Worm (Caenorhabditis elegans): ENCODE results near the gene clec-164.

The clec-164 gene

DNA sequence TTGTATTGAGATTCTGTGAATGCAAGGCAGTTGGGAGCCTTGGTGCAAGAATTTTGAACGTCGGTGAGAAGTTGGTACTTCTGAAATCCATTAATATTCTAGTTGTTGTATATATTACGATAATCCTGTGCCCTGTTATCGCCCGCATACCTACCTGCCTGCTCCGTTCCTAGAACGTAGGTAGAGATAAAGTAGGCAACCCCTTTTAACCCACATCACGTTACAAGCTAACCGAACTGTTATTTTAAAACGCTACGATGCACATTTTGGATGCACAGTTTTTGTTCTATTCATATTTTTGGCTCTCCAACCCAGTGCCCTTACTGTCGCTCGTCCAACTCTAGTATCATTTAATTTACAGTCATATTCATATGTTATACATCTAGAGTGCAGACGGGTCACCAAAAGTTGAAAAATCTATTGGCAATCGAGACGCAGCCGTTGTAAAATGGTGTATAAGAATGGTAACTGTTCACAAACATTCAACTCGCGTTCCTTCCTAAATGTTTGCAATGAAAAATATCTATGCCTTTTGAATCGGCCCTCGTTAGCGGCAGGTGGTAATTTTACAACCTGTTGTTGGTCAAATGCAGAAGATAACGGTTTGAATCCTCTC lies 38.0 kb downstream of the clec-164 start:
- TF ChIP-seq snpc-4 (tag; optimal IDR thresholded peaks at IDR 0.05) (no peak), nhr-2 (tag; optimal IDR thresholded peaks at IDR 0.05) (no peak), unc-62 (GFP tag; optimal IDR thresholded peaks at IDR 0.05) (no peak), drap-1 (GFP tag; optimal IDR thresholded peaks at IDR 0.05) (no peak), tbx-8 (GFP tag; optimal IDR thresholded peaks at IDR 0.05) (no peak), nhr-237 (tag; optimal IDR thresholded peaks at IDR 0.05) (no peak), pha-4 (tag; optimal IDR thresholded peaks at IDR 0.05) (no peak), mep-1 (tag; optimal IDR thresholded peaks at IDR 0.05) (no peak), sptf-1 (tag; optimal IDR thresholded peaks at IDR 0.05) (no peak), cnd-1 (tag; optimal IDR thresholded peaks at IDR 0.05) (no peak), elt-1 (tag; optimal IDR thresholded peaks at IDR 0.05; ENCODE audit: borderline replicate concordance, insufficient read depth) (no peak), unc-120 (tag; optimal IDR thresholded peaks at IDR 0.05; ENCODE audit: poor library complexity, severe bottlenecking) (no peak), nhr-76 (tag; optimal IDR thresholded peaks at IDR 0.05) (no peak), lin-32 (GFP tag; optimal IDR thresholded peaks at IDR 0.05) (no peak), elt-3 (tag; optimal IDR thresholded peaks at IDR 0.05) (no peak), hlh-1 (tag; optimal IDR thresholded peaks at IDR 0.05) (no peak), mls-2 (tag; optimal IDR thresholded peaks at IDR 0.05) (no peak)

DNA sequence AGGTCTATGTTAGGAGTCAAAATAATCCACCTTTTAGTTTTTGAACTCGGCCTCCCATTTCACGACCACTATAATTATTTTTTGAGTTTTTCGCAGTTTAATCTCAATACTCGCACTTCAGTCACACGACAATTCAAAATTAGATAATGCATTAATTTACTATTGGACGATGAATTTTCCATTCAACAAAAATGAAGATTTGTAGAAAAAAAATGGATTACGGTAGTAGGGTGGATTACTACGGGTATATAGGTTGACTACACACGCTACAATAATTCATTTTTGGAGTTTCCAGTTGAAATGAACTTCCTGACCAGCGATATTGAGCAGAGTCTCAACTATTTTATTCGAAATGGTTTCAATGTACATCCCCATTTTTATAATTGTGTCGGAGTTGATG lies 40.0 kb downstream of the clec-164 start, which contains the start of gene srt-23:
Gene srt-23, plus strand, starts transcription at position 301 of the 400 bp plus-strand sequence.
- TF ChIP-seq elt-3 (tag; optimal IDR thresholded peaks at IDR 0.05) (no peak), nhr-12 (tag; optimal IDR thresholded peaks at IDR 0.05) (no peak)

DNA sequence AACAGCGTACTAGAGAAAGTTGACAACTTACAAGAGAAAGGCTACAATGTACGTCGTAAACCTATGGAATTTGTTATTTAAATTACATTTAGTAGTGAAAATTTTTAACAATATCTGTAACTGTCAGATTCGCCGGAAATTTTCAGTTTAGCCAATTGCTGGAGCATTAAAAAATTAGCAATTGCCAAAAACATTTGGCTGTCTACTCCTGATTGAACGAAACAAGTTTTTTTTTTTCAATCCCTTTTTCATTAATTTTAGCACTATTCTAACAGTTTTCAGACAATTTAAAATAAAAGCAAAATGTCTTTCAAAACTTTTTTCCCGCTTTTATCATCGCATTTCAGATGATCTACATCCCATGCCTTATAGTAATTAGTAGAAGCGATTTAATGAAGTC lies 40.5 kb downstream of the clec-164 start:
- TF ChIP-seq nhr-2 (tag; optimal IDR thresholded peaks at IDR 0.05): no peak
- no peak for TF ChIP-seq ces-1 (GFP tag; optimal IDR thresholded peaks at IDR 0.05)

DNA sequence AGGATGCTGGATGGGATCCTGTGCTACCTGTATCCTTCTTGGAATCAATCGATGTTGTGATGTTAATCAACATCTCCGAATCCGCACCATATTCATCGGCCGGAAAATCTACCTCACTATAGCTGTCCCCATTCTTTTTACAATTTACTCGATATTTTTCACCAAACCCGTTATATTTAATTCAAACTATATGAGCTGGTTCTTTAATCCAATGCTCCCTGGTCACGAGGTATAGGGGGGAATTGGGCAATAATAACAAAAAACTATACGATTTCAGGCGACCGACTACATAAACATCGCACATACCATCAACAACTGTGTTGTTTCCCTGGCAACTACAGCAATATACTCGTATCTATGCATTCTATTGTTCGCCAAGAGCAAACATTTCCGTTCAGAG lies 41.1 kb downstream of the clec-164 start:
- TF ChIP-seq ham-2 (GFP tag; optimal IDR thresholded peaks at IDR 0.05) (no peak), flh-1 (GFP tag; optimal IDR thresholded peaks at IDR 0.05) (no peak), elt-1 (tag; optimal IDR thresholded peaks at IDR 0.05; ENCODE audit: borderline replicate concordance, insufficient read depth) (no peak), sptf-1 (tag; optimal IDR thresholded peaks at IDR 0.05) (no peak), bed-3 (GFP tag; optimal IDR thresholded peaks at IDR 0.05) (no peak), blmp-1 (tag; optimal IDR thresholded peaks at IDR 0.05) (no peak), snpc-4 (tag; optimal IDR thresholded peaks at IDR 0.05) (no peak), elt-3 (tag; optimal IDR thresholded peaks at IDR 0.05) (no peak), mep-1 (tag; optimal IDR thresholded peaks at IDR 0.05) (no peak), pha-4 (tag; optimal IDR thresholded peaks at IDR 0.05) (no peak)

DNA sequence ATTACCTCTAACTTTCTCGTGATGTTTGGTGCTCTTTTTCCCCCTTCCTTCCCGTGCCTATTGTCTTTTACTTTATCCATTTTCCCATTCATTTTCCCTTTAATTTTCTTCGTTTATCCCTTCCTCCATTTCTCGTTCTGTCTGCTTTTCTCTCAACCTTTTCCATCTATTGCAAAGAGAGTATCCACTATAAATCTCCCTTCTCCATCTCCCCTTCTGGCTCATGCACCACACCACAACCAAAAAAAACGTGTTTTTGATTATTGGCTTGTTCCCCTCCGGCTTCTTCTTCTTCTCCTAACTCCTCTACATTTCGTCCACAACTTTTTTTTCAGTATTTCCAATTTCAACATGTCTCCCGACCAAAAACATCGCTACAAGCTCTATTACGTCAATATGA lies 43.8 kb downstream of the clec-164 start, which contains the start of gene gst-40:
Gene gst-40, plus strand, starts transcription at position 236 of the 400 bp plus-strand sequence.
- TF ChIP-seq lin-13 (tag; optimal IDR thresholded peaks at IDR 0.05): no peak
- TF ChIP-seq nhr-28 (tag; optimal IDR thresholded peaks at IDR 0.05): no peak
- TF ChIP-seq lin-32 (GFP tag; optimal IDR thresholded peaks at IDR 0.05): no peak
- no peak for TF ChIP-seq bed-3 (GFP tag; optimal IDR thresholded peaks at IDR 0.05)
- no peak for TF ChIP-seq pha-4 (tag; optimal IDR thresholded peaks at IDR 0.05)
- no peak for TF ChIP-seq ceh-83 (GFP tag; optimal IDR thresholded peaks at IDR 0.05)
- TF ChIP-seq M03D4.4 (tag; optimal IDR thresholded peaks at IDR 0.05): no peak

DNA sequence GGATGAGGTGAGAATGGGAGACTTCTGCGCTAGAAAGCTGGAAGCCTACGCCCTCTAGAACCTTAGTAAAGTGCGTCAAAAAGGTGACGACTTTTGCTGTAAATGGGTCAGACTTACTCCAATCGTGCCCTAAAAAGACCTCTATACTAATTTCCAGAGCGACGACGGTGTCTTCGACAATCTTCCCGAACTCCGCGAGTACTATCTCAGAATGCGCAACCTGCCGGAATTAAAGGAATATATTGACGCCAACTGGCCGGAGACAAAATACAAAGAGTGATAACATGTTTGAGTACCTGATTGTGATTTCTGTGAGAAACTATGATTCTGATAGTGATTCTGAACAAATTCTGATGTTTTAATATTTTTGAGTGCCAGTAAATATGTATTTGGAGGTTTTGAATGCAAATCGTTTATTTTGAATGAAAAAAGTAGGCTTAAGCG lies 45.6 kb downstream of the clec-164 start:
- TF ChIP-seq elt-1 (tag; optimal IDR thresholded peaks at IDR 0.05; ENCODE audit: borderline replicate concordance, insufficient read depth): no peak
- TF ChIP-seq ces-1 (GFP tag; optimal IDR thresholded peaks at IDR 0.05): no peak
- no peak for TF ChIP-seq sem-2 (GFP tag; optimal IDR thresholded peaks at IDR 0.05)
- TF ChIP-seq lin-32 (GFP tag; optimal IDR thresholded peaks at IDR 0.05): no peak
- TF ChIP-seq pha-4 (tag; optimal IDR thresholded peaks at IDR 0.05): no peak
- no peak for TF ChIP-seq ztf-11 (tag; optimal IDR thresholded peaks at IDR 0.05)
- no peak for TF ChIP-seq flh-1 (GFP tag; optimal IDR thresholded peaks at IDR 0.05)
- TF ChIP-seq tbx-8 (GFP tag; optimal IDR thresholded peaks at IDR 0.05): no peak

Data from whole organism, mixed stage, embryonic.